Worm (Caenorhabditis elegans): ENCODE results near the gene srbc-62.

srbc-62 gene

ce11 chrV:17236345-17236744 lies 18.6 kb downstream of the srbc-62 start, which contains the start of gene T19C9.10:
T19C9.10 (plus strand) TSS chrV:17236592.
- TF ChIP-seq ceh-19 (GFP tag; optimal IDR thresholded peaks at IDR 0.05) (no peak), hlh-6 (tag; optimal IDR thresholded peaks at IDR 0.05) (no peak), C38D4.7 (GFP tag; optimal IDR thresholded peaks at IDR 0.05) (no peak), F13H6.1 (tag; optimal IDR thresholded peaks at IDR 0.05) (no peak), ceh-14 (tag; optimal IDR thresholded peaks at IDR 0.05) (no peak), ztf-16 (tag; optimal IDR thresholded peaks at IDR 0.05) (no peak)

- TF ChIP-seq ceh-45 (GFP tag; IDR thresholded peaks at IDR 0.05) = no peak
- no peak for TF ChIP-seq ceh-34 (tag; optimal IDR thresholded peaks at IDR 0.05)
- no peak for TF ChIP-seq npax-4 (tag; optimal IDR thresholded peaks at IDR 0.05)
- TF ChIP-seq ceh-14 (tag; optimal IDR thresholded peaks at IDR 0.05) = no peak
- TF ChIP-seq tbx-7 (tag; optimal IDR thresholded peaks at IDR 0.05) = no peak
- no peak for TF ChIP-seq hlh-15 (tag; optimal IDR thresholded peaks at IDR 0.05)
- no peak for TF ChIP-seq nhr-232 (tag; optimal IDR thresholded peaks at IDR 0.05)
- no peak for TF ChIP-seq ceh-24 (tag; optimal IDR thresholded peaks at IDR 0.05)
- TF ChIP-seq ceh-48 (tag; optimal IDR thresholded peaks at IDR 0.05) = no peak
- no peak for TF ChIP-seq odd-2 (tag; optimal IDR thresholded peaks at IDR 0.05)
- TF ChIP-seq fax-1 (tag; optimal IDR thresholded peaks at IDR 0.05) = no peak
- no peak for TF ChIP-seq fkh-6 (tag; optimal IDR thresholded peaks at IDR 0.05)
- TF ChIP-seq hlh-6 (tag; optimal IDR thresholded peaks at IDR 0.05) = no peak
- no peak for TF ChIP-seq eyg-1 (tag; optimal IDR thresholded peaks at IDR 0.05)
- TF ChIP-seq F13H6.1 (tag; optimal IDR thresholded peaks at IDR 0.05) = no peak
- no peak for TF ChIP-seq pha-2 (tag; optimal IDR thresholded peaks at IDR 0.05)
- TF ChIP-seq sox-2 (GFP tag; IDR thresholded peaks at IDR 0.05) = no peak
- TF ChIP-seq fkh-10 (GFP tag; optimal IDR thresholded peaks at IDR 0.05) = no peak
- no peak for TF ChIP-seq sox-4 (tag; optimal IDR thresholded peaks at IDR 0.05)
- TF ChIP-seq K02D7.2 (tag; optimal IDR thresholded peaks at IDR 0.05) = no peak
Observed at ce11 chrV:17238799-17239198, 21.0 kb downstream of the srbc-62 start, which contains the start of gene T19C9.8. T19C9.8 (plus strand) TSS chrV:17239097.

ce11 chrV:17240579-17241277 lies 22.9 kb downstream of the srbc-62 start:
- TF ChIP-seq pha-2 (tag; optimal IDR thresholded peaks at IDR 0.05) = no peak
- no peak for TF ChIP-seq hlh-30 (tag; optimal IDR thresholded peaks at IDR 0.05; ENCODE audit: insufficient read depth)
- no peak for TF ChIP-seq odd-2 (tag; optimal IDR thresholded peaks at IDR 0.05)
- no peak for TF ChIP-seq fax-1 (tag; optimal IDR thresholded peaks at IDR 0.05)
- no peak for TF ChIP-seq pros-1 (tag; optimal IDR thresholded peaks at IDR 0.05)
- TF ChIP-seq ceh-6 (GFP tag; optimal IDR thresholded peaks at IDR 0.05) = no peak
- TF ChIP-seq hlh-8 (tag; optimal IDR thresholded peaks at IDR 0.05) = no peak
- no peak for TF ChIP-seq K02D7.2 (tag; optimal IDR thresholded peaks at IDR 0.05)
- no peak for TF ChIP-seq unc-3 (GFP tag; conservative IDR thresholded peaks at IDR 0.05)
- TF ChIP-seq unc-3 (tag; optimal IDR thresholded peaks at IDR 0.05) = no peak
- TF ChIP-seq pag-3 (tag; optimal IDR thresholded peaks at IDR 0.05; ENCODE audit: borderline replicate concordance) = no peak
- no peak for TF ChIP-seq tbx-7 (tag; optimal IDR thresholded peaks at IDR 0.05)
- TF ChIP-seq nhr-232 (tag; optimal IDR thresholded peaks at IDR 0.05) = no peak
- no peak for TF ChIP-seq elt-4 (tag; optimal IDR thresholded peaks at IDR 0.05)
- TF ChIP-seq ceh-19 (GFP tag; optimal IDR thresholded peaks at IDR 0.05) = no peak
- no peak for TF ChIP-seq ceh-14 (tag; optimal IDR thresholded peaks at IDR 0.05)
- TF ChIP-seq zip-5 (tag; optimal IDR thresholded peaks at IDR 0.05) = no peak
- TF ChIP-seq ceh-48 (tag; optimal IDR thresholded peaks at IDR 0.05) = no peak
- TF ChIP-seq syd-9 (tag; optimal IDR thresholded peaks at IDR 0.05) = no peak
- no peak for TF ChIP-seq eyg-1 (tag; optimal IDR thresholded peaks at IDR 0.05)

ce11 chrV:17241278-17241661 lies 23.5 kb downstream of the srbc-62 start:
- TF ChIP-seq elt-2 (tag; optimal IDR thresholded peaks at IDR 0.05) (peak; percentile 32), ceh-31 (tag; optimal IDR thresholded peaks at IDR 0.05) (no peak)
